Worm (Caenorhabditis elegans) whole organism, dauer: ENCODE data around the gene Y62H9A.11.

Experiments
- unc-62 ChIP-seq: sonication (generic microtip); optimal IDR thresholded peaks from 2 replicates; lab custom pipeline; 2017; ENCODE audit warnings: missing biosample characterization, missing genetic modification reagents, missing genetic modification characterization

The Y62H9A.11 gene

ce11 chrX:11907263-11907662, at the start of gene Y62H9A.11:
Y62H9A.11 (minus strand) TSS chrX:11907363.
- TF ChIP-seq unc-62 (GFP tag; lab: Kevin White, UChicago), result no peak

- TF ChIP-seq unc-62 (GFP tag; lab: Kevin White, UChicago), result no peak
Observed at ce11 chrX:11955125-11955524, 48.0 kb upstream of the Y62H9A.11 start, which contains the start of gene T08D10.3. T08D10.3 (plus strand) TSS chrX:11955425.

ce11 chrX:11953229-11953628, 46.1 kb upstream of the Y62H9A.11 start, which contains the start of gene T08D10.4:
T08D10.4 (minus strand) TSS chrX:11953329.
- TF ChIP-seq unc-62 (GFP tag; lab: Kevin White, UChicago), result no peak

ce11 chrX:11952129-11952528, 45.0 kb upstream of the Y62H9A.11 start:
- no peak for TF ChIP-seq unc-62 (GFP tag; lab: Kevin White, UChicago)

ce11 chrX:11948184-11948894, 41.2 kb upstream of the Y62H9A.11 start, which contains the start of gene lsd-1:
lsd-1 (plus strand) TSS chrX:11948844.
- no peak for TF ChIP-seq unc-62 (GFP tag; lab: Kevin White, UChicago)

ce11 chrX:11946788-11947463, 39.8 kb upstream of the Y62H9A.11 start, which contains the start of gene nfya-1:
nfya-1 (minus strand) TSS chrX:11946838.
- no peak for TF ChIP-seq unc-62 (GFP tag; lab: Kevin White, UChicago)

- TF ChIP-seq unc-62 (GFP tag; lab: Kevin White, UChicago), result no peak
Observed at ce11 chrX:11941951-11942350, 34.8 kb upstream of the Y62H9A.11 start, which contains the start of gene F55G7.3. F55G7.3 (minus strand) TSS chrX:11942051.

ce11 chrX:11938826-11939225, 31.7 kb upstream of the Y62H9A.11 start, which contains the start of gene F55G7.5:
F55G7.5 (minus strand) TSS chrX:11938926.
- TF ChIP-seq unc-62 (GFP tag; lab: Kevin White, UChicago), result no peak

ce11 chrX:11937343-11937935, 30.3 kb upstream of the Y62H9A.11 start:
- peak; percentile 32 for TF ChIP-seq unc-62 (GFP tag; lab: Kevin White, UChicago)

ce11 chrX:11934933-11935332, 27.8 kb upstream of the Y62H9A.11 start:
- no peak for TF ChIP-seq unc-62 (GFP tag; lab: Kevin White, UChicago)

- no peak for TF ChIP-seq unc-62 (GFP tag; lab: Kevin White, UChicago)
Observed at ce11 chrX:11933547-11933946, 26.4 kb upstream of the Y62H9A.11 start.

ce11 chrX:11931559-11931958, 24.4 kb upstream of the Y62H9A.11 start, which contains the start of gene dot-1.4:
dot-1.4 (minus strand) TSS chrX:11931659.
- no peak for TF ChIP-seq unc-62 (GFP tag; lab: Kevin White, UChicago)

ce11 chrX:11927585-11927984, 20.4 kb upstream of the Y62H9A.11 start, which contains the start of gene F55G7.4:
F55G7.4 (plus strand) TSS chrX:11927885.
- no peak for TF ChIP-seq unc-62 (GFP tag; lab: Kevin White, UChicago)

ce11 chrX:11925243-11925642, 18.1 kb upstream of the Y62H9A.11 start:
- TF ChIP-seq unc-62 (GFP tag; lab: Kevin White, UChicago), result no peak

ce11 chrX:11924158-11924557, 17.0 kb upstream of the Y62H9A.11 start, which contains the start of gene F55G7.1:
F55G7.1 (plus strand) TSS chrX:11924433.
- TF ChIP-seq unc-62 (GFP tag; lab: Kevin White, UChicago), result no peak
